Worm (Caenorhabditis elegans) whole organism, L1 larva: Measurements from ENCODE around the gene mthf-1.

ENCODE experiments used
- dpl-1 ChIP-seq, 3 experiments: fragments of 150-350 bp in 2 of 3; sonication (generic microtip) in 1 of 3; optimal IDR thresholded peaks; 2 replicates each; lab custom pipeline; 2014 to 2017; ENCODE audit warnings: missing biosample characterization in 3 of 3, missing genetic modification characterization in 3 of 3, missing genetic modification reagents in 3 of 3
- nhr-90 ChIP-seq: sonication (generic microtip); optimal IDR thresholded peaks from 2 replicates; lab custom pipeline; 2016; ENCODE audit warnings: mild to moderate bottlenecking, missing genetic modification characterization, missing compliant biosample characterization; ENCODE audit not compliant: poor library complexity
- unc-62 ChIP-seq: fragments of 150-350 bp; optimal IDR thresholded peaks from 2 replicates; lab custom pipeline; 2014; ENCODE audit warnings: missing biosample characterization, missing genetic modification reagents, missing genetic modification characterization

DNA sequence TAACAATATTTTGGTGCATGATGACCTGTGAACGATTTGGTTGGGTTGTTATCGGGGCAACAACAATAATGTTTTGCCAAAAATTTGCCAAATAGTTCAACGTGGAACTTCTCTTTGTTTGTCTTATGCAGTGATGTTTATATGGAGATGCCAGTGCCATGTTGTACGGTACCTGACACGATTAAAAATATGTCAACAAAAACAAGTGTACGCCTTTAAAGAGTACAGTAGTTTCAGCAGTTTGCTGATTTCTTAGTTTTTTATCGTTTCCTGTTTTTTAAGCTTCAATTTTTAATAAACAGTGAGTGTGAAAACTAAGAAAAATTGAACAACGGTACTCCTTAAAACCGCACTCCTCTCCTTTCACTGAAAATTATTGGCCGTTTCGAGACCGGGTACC is 650 bp upstream of the mthf-1 start:
- TF ChIP-seq unc-62 (GFP tag; lab: Kevin White, UChicago), result no peak
- TF ChIP-seq nhr-90, result no peak
- TF ChIP-seq dpl-1 (GFP tag; optimal IDR thresholded peaks at IDR 0.05; lab: Kevin White, UChicago), result no peak
